Worm (Caenorhabditis elegans): ENCODE data around the gene daf-14.

Gene daf-14

ce11 chrIV:10227534-10227933 is 22.9 kb upstream of the daf-14 start, which contains the start of gene F01G10.6:
Gene F01G10.6, minus strand, starts transcription at chrIV:10227634.
- TF ChIP-seq lsy-2 (tag; optimal IDR thresholded peaks at IDR 0.05) (no peak), flh-1 (GFP tag; optimal IDR thresholded peaks at IDR 0.05) (no peak), ceh-39 (tag; optimal IDR thresholded peaks at IDR 0.05) (no peak), snpc-4 (tag; optimal IDR thresholded peaks at IDR 0.05) (no peak), elt-1 (tag; optimal IDR thresholded peaks at IDR 0.05; ENCODE audit: borderline replicate concordance, insufficient read depth) (no peak), nhr-237 (tag; optimal IDR thresholded peaks at IDR 0.05) (no peak), hlh-1 (tag; optimal IDR thresholded peaks at IDR 0.05) (no peak), ztf-11 (tag; optimal IDR thresholded peaks at IDR 0.05) (no peak), ces-1 (GFP tag; optimal IDR thresholded peaks at IDR 0.05) (no peak), unc-39 (tag; optimal IDR thresholded peaks at IDR 0.05) (no peak), sptf-1 (tag; optimal IDR thresholded peaks at IDR 0.05) (no peak), ceh-43 (GFP tag; optimal IDR thresholded peaks at IDR 0.05) (no peak), unc-120 (tag; optimal IDR thresholded peaks at IDR 0.05; ENCODE audit: poor library complexity, severe bottlenecking) (no peak), zip-8 (tag; optimal IDR thresholded peaks at IDR 0.05) (no peak), mab-5 (tag; optimal IDR thresholded peaks at IDR 0.05) (no peak)

- TF ChIP-seq M03D4.4 (tag; optimal IDR thresholded peaks at IDR 0.05) (no peak), sptf-1 (tag; optimal IDR thresholded peaks at IDR 0.05) (no peak), cnd-1 (tag; optimal IDR thresholded peaks at IDR 0.05) (no peak), unc-62 (GFP tag; optimal IDR thresholded peaks at IDR 0.05) (no peak), lin-32 (GFP tag; optimal IDR thresholded peaks at IDR 0.05) (no peak), flh-1 (GFP tag; optimal IDR thresholded peaks at IDR 0.05) (no peak), lin-13 (tag; optimal IDR thresholded peaks at IDR 0.05) (no peak), ceh-83 (GFP tag; optimal IDR thresholded peaks at IDR 0.05) (no peak), ham-2 (GFP tag; optimal IDR thresholded peaks at IDR 0.05) (no peak), unc-120 (tag; optimal IDR thresholded peaks at IDR 0.05; ENCODE audit: poor library complexity, severe bottlenecking) (no peak), mab-5 (tag; optimal IDR thresholded peaks at IDR 0.05) (no peak)
These were observed 19.5 kb upstream of the daf-14 start, which contains the start of gene F01G10.5 for ce11 chrIV:10230971-10231370. Gene F01G10.5, minus strand, starts transcription at chrIV:10231071.

- TF ChIP-seq nhr-76 (tag; optimal IDR thresholded peaks at IDR 0.05) = no peak
- no peak for TF ChIP-seq ces-1 (GFP tag; optimal IDR thresholded peaks at IDR 0.05)
- no peak for TF ChIP-seq mep-1 (tag; optimal IDR thresholded peaks at IDR 0.05)
- TF ChIP-seq bed-3 (GFP tag; optimal IDR thresholded peaks at IDR 0.05) = no peak
- no peak for TF ChIP-seq elt-1 (tag; optimal IDR thresholded peaks at IDR 0.05; ENCODE audit: borderline replicate concordance, insufficient read depth)
- TF ChIP-seq tbx-8 (GFP tag; optimal IDR thresholded peaks at IDR 0.05) = no peak
- no peak for TF ChIP-seq ceh-43 (GFP tag; optimal IDR thresholded peaks at IDR 0.05)
- no peak for TF ChIP-seq M03D4.4 (tag; optimal IDR thresholded peaks at IDR 0.05)
- no peak for TF ChIP-seq nhr-28 (tag; optimal IDR thresholded peaks at IDR 0.05)
- TF ChIP-seq zip-8 (tag; optimal IDR thresholded peaks at IDR 0.05) = no peak
- no peak for TF ChIP-seq unc-62 (GFP tag; optimal IDR thresholded peaks at IDR 0.05)
- TF ChIP-seq sem-2 (GFP tag; optimal IDR thresholded peaks at IDR 0.05) = no peak
- TF ChIP-seq lin-13 (tag; optimal IDR thresholded peaks at IDR 0.05) = no peak
- TF ChIP-seq hlh-1 (tag; optimal IDR thresholded peaks at IDR 0.05) = no peak
- TF ChIP-seq sptf-1 (tag; optimal IDR thresholded peaks at IDR 0.05) = no peak
- no peak for TF ChIP-seq drap-1 (GFP tag; optimal IDR thresholded peaks at IDR 0.05)
- TF ChIP-seq pha-4 (tag; optimal IDR thresholded peaks at IDR 0.05) = no peak
- TF ChIP-seq mab-5 (tag; optimal IDR thresholded peaks at IDR 0.05) = no peak
- no peak for TF ChIP-seq flh-1 (GFP tag; optimal IDR thresholded peaks at IDR 0.05)
These were observed 18.0 kb upstream of the daf-14 start, which contains the start of gene F01G10.4 for ce11 chrIV:10232456-10232855. Gene F01G10.4, minus strand, starts transcription at chrIV:10232556.

ce11 chrIV:10235279-10235829 is 15.1 kb upstream of the daf-14 start, which contains the start of gene ech-9:
Gene ech-9, minus strand, starts transcription at chrIV:10235329.
- no peak for TF ChIP-seq bed-3 (GFP tag; optimal IDR thresholded peaks at IDR 0.05)
- no peak for TF ChIP-seq cnd-1 (tag; optimal IDR thresholded peaks at IDR 0.05)
- no peak for TF ChIP-seq mep-1 (tag; optimal IDR thresholded peaks at IDR 0.05)
- no peak for TF ChIP-seq nhr-28 (tag; optimal IDR thresholded peaks at IDR 0.05)
- TF ChIP-seq ceh-43 (GFP tag; optimal IDR thresholded peaks at IDR 0.05) = no peak
- TF ChIP-seq M03D4.4 (tag; optimal IDR thresholded peaks at IDR 0.05) = no peak
- no peak for TF ChIP-seq ztf-11 (tag; optimal IDR thresholded peaks at IDR 0.05)
- TF ChIP-seq ham-2 (GFP tag; optimal IDR thresholded peaks at IDR 0.05) = no peak
- no peak for TF ChIP-seq snpc-4 (tag; optimal IDR thresholded peaks at IDR 0.05)

- TF ChIP-seq unc-120 (tag; optimal IDR thresholded peaks at IDR 0.05; ENCODE audit: poor library complexity, severe bottlenecking) (no peak), drap-1 (GFP tag; optimal IDR thresholded peaks at IDR 0.05) (no peak), mab-5 (tag; optimal IDR thresholded peaks at IDR 0.05) (no peak), sem-2 (GFP tag; optimal IDR thresholded peaks at IDR 0.05) (no peak), lin-32 (GFP tag; optimal IDR thresholded peaks at IDR 0.05) (no peak), zip-8 (tag; optimal IDR thresholded peaks at IDR 0.05) (no peak), mls-2 (tag; optimal IDR thresholded peaks at IDR 0.05) (no peak), cnd-1 (tag; optimal IDR thresholded peaks at IDR 0.05) (no peak), ztf-11 (tag; optimal IDR thresholded peaks at IDR 0.05) (no peak), hlh-1 (tag; optimal IDR thresholded peaks at IDR 0.05) (no peak), lsy-2 (tag; optimal IDR thresholded peaks at IDR 0.05) (no peak), nhr-2 (tag; optimal IDR thresholded peaks at IDR 0.05) (no peak), ceh-43 (GFP tag; optimal IDR thresholded peaks at IDR 0.05) (no peak), bed-3 (GFP tag; optimal IDR thresholded peaks at IDR 0.05) (no peak), blmp-1 (tag; optimal IDR thresholded peaks at IDR 0.05) (no peak), lin-13 (tag; optimal IDR thresholded peaks at IDR 0.05) (no peak), M03D4.4 (tag; optimal IDR thresholded peaks at IDR 0.05) (no peak), elt-3 (tag; optimal IDR thresholded peaks at IDR 0.05) (no peak), nhr-12 (tag; optimal IDR thresholded peaks at IDR 0.05) (no peak), mep-1 (tag; optimal IDR thresholded peaks at IDR 0.05) (no peak)
These were observed 14.3 kb upstream of the daf-14 start for ce11 chrIV:10236106-10236505.
